Worm (Caenorhabditis elegans) whole organism, young adult: ENCODE data around the gene fipr-9.
A peak's percentile ranks its signal among the peaks of the same experiment; 100 is the strongest.

Experiments
- B0035.1 ChIP-seq: sonication (generic microtip); optimal IDR thresholded peaks from 2 replicates; lab custom pipeline; 2016; ENCODE audit warnings: missing genetic modification characterization, mild to moderate bottlenecking, missing compliant biosample characterization, missing genotype, missing genetic modification reagents
- B0336.3 ChIP-seq: fragments of 200-800 bp; sonication (Bioruptor generic); IDR thresholded peaks from 2 replicates; pipeline ENCODE4 v1.3.6; 2022; ENCODE audit warnings: missing genetic modification characterization, missing compliant biosample characterization
- D2030.7 ChIP-seq: fragments of 200-800 bp; sonication (Bioruptor generic); IDR thresholded peaks from 2 replicates; pipeline ENCODE4 v1.3.6; 2022; ENCODE audit warnings: missing genetic modification reagents, missing genetic modification characterization, missing compliant biosample characterization
- F37B4.10 ChIP-seq: fragments of 200-800 bp; sonication (Bioruptor generic); IDR thresholded peaks from 2 replicates; pipeline ENCODE4 v1.3.6; 2022; ENCODE audit warnings: missing genetic modification characterization, missing compliant biosample characterization
- F57A8.1 ChIP-seq: fragments of 200-800 bp; sonication (Bioruptor generic); optimal IDR thresholded peaks from 2 replicates; lab custom pipeline; 2018; ENCODE audit warnings: mild to moderate bottlenecking, missing genetic modification characterization, moderate library complexity, missing compliant biosample characterization
- K11D2.4 ChIP-seq: fragments of 200-800 bp; sonication (Bioruptor generic); IDR thresholded peaks from 2 replicates; pipeline ENCODE4 v1.3.6; 2022; ENCODE audit warnings: missing genetic modification reagents, missing genetic modification characterization, missing compliant biosample characterization
- Y67H2A.10 ChIP-seq: fragments of 200-800 bp; sonication (Bioruptor generic); conservative IDR thresholded peaks from 2 replicates; pipeline ENCODE4 v1.3.6; 2022; ENCODE audit warnings: missing genetic modification reagents, missing genetic modification characterization, missing compliant biosample characterization
- Y79H2A.3 ChIP-seq: fragments of 200-800 bp; sonication (Bioruptor generic); conservative IDR thresholded peaks from 2 replicates; pipeline ENCODE4 v1.3.6; 2022; ENCODE audit warnings: missing genetic modification reagents, missing genetic modification characterization, missing compliant biosample characterization
- Y95B8A.8 ChIP-seq: fragments of 200-800 bp; sonication (Bioruptor generic); IDR thresholded peaks from 2 replicates; pipeline ENCODE4 v1.3.6; 2022; ENCODE audit warnings: missing genetic modification reagents, missing genetic modification characterization, missing compliant biosample characterization
- attf-3 ChIP-seq: fragments of 200-800 bp; sonication (Bioruptor generic); conservative IDR thresholded peaks from 2 replicates; pipeline ENCODE4 v1.3.6; 2022; ENCODE audit warnings: missing genetic modification reagents, missing genetic modification characterization, missing compliant biosample characterization
- attf-5 ChIP-seq: fragments of 200-800 bp; sonication (Bioruptor generic); optimal IDR thresholded peaks from 2 replicates; lab custom pipeline; 2018; ENCODE audit warnings: mild to moderate bottlenecking, missing genetic modification characterization, missing compliant biosample characterization
- attf-6 ChIP-seq: fragments of 200-800 bp; sonication (Bioruptor generic); IDR thresholded peaks from 2 replicates; pipeline ENCODE4 v1.3.6; 2022; ENCODE audit warnings: missing genetic modification reagents, missing genetic modification characterization, missing compliant biosample characterization
- bed-1 ChIP-seq: fragments of 200-800 bp; sonication (Bioruptor generic); IDR thresholded peaks from 2 replicates; pipeline ENCODE4 v1.3.6; 2022; ENCODE audit warnings: missing genetic modification reagents, missing genetic modification characterization, missing compliant biosample characterization
- cebp-2 ChIP-seq: fragments of 200-800 bp; sonication (Bioruptor generic); IDR thresholded peaks from 2 replicates; pipeline ENCODE4 v1.3.6; 2022; ENCODE audit warnings: missing genetic modification characterization, missing compliant biosample characterization
- ceh-100 ChIP-seq: fragments of 200-800 bp; sonication (Bioruptor generic); IDR thresholded peaks from 2 replicates; pipeline ENCODE4 v1.3.6; 2022; ENCODE audit warnings: missing genetic modification reagents, missing genetic modification characterization, missing compliant biosample characterization
- die-1 ChIP-seq: sonication (generic microtip); optimal IDR thresholded peaks from 2 replicates; lab custom pipeline; 2016; ENCODE audit warnings: missing genotype, mild to moderate bottlenecking, missing genetic modification characterization, missing compliant biosample characterization
- dox-1 ChIP-seq: fragments of 200-800 bp; sonication (Bioruptor generic); IDR thresholded peaks from 2 replicates; pipeline ENCODE4 v1.3.6; 2022; ENCODE audit warnings: missing genetic modification reagents, missing genetic modification characterization, missing compliant biosample characterization
- egrh-3 ChIP-seq: fragments of 200-800 bp; sonication (Bioruptor generic); IDR thresholded peaks from 2 replicates; pipeline ENCODE4 v1.3.6; 2022; ENCODE audit warnings: missing genetic modification reagents, missing genetic modification characterization, missing compliant biosample characterization
- ekl-4 ChIP-seq: fragments of 200-800 bp; sonication (Bioruptor generic); IDR thresholded peaks from 2 replicates; pipeline ENCODE4 v1.3.6; 2022; ENCODE audit warnings: missing genetic modification reagents, missing genetic modification characterization, missing compliant biosample characterization
- ets-4 ChIP-seq: fragments of 200-800 bp; sonication (Bioruptor generic); optimal IDR thresholded peaks from 2 replicates; lab custom pipeline; 2018; ENCODE audit warnings: mild to moderate bottlenecking, missing genetic modification characterization, missing compliant biosample characterization
- him-1 ChIP-seq: sonication (generic microtip); optimal IDR thresholded peaks from 2 replicates; lab custom pipeline; 2016; ENCODE audit warnings: missing genotype, missing genetic modification reagents, missing genetic modification characterization, missing compliant biosample characterization
- hlh-26 ChIP-seq: fragments of 200-800 bp; sonication (Bioruptor generic); conservative IDR thresholded peaks from 2 replicates; pipeline ENCODE4 v1.3.6; 2022; ENCODE audit warnings: missing genetic modification reagents, missing genetic modification characterization, missing compliant biosample characterization
- hmg-20 ChIP-seq: fragments of 200-800 bp; sonication (Bioruptor generic); IDR thresholded peaks from 2 replicates; pipeline ENCODE4 v1.3.6; 2022; ENCODE audit warnings: missing genetic modification reagents, missing genetic modification characterization, missing compliant biosample characterization
- hrde-1 ChIP-seq: sonication (generic microtip); optimal IDR thresholded peaks from 2 replicates; lab custom pipeline; 2016; ENCODE audit warnings: missing genetic modification characterization, mild to moderate bottlenecking, missing compliant biosample characterization, moderate library complexity, missing genotype, missing genetic modification reagents, borderline replicate concordance
- let-526 ChIP-seq: fragments of 200-800 bp; sonication (Bioruptor generic); IDR thresholded peaks from 2 replicates; pipeline ENCODE4 v1.3.6; 2022; ENCODE audit warnings: missing genetic modification reagents, missing genetic modification characterization, missing compliant biosample characterization
- lin-35 ChIP-seq, 3 experiments: fragments of 150-350 bp in 2 of 3; sonication (generic microtip) in 1 of 3; optimal IDR thresholded peaks; 2 replicates each; lab custom pipeline; 2014 to 2018; ENCODE audit warnings: missing biosample characterization in 3 of 3, missing genetic modification characterization in 3 of 3, missing genetic modification reagents in 3 of 3
- madf-6 ChIP-seq: fragments of 200-800 bp; sonication (Bioruptor generic); IDR thresholded peaks from 2 replicates; pipeline ENCODE4 v1.3.6; 2022; ENCODE audit warnings: missing genetic modification reagents, missing genetic modification characterization, missing compliant biosample characterization
- mes-4 ChIP-seq: sonication (generic microtip); optimal IDR thresholded peaks from 2 replicates; lab custom pipeline; 2016; ENCODE audit warnings: missing genotype, missing genetic modification characterization, missing compliant biosample characterization
- nfyb-1 ChIP-seq: fragments of 200-800 bp; sonication (Bioruptor generic); IDR thresholded peaks from 2 replicates; pipeline ENCODE4 v1.3.6; 2022; ENCODE audit warnings: missing genetic modification reagents, missing genetic modification characterization, missing compliant biosample characterization
- nhr-80 ChIP-seq: sonication (generic microtip); optimal IDR thresholded peaks from 2 replicates; lab custom pipeline; 2016; ENCODE audit warnings: missing genetic modification characterization, missing compliant biosample characterization
- pbrm-1 ChIP-seq: fragments of 200-800 bp; sonication (Bioruptor generic); IDR thresholded peaks from 2 replicates; pipeline ENCODE4 v1.3.6; 2022; ENCODE audit warnings: missing genetic modification reagents, missing genetic modification characterization, missing compliant biosample characterization
- sea-2 ChIP-seq: fragments of 200-800 bp; sonication (Bioruptor generic); IDR thresholded peaks from 2 replicates; pipeline ENCODE4 v1.3.6; 2022; ENCODE audit warnings: missing genetic modification characterization, missing compliant biosample characterization
- sptf-2 ChIP-seq: fragments of 200-800 bp; sonication (Bioruptor generic); optimal IDR thresholded peaks from 2 replicates; lab custom pipeline; 2018; ENCODE audit warnings: mild to moderate bottlenecking, missing genetic modification characterization, missing compliant biosample characterization
- tlf-1 ChIP-seq: fragments of 200-800 bp; sonication (Bioruptor generic); optimal IDR thresholded peaks from 2 replicates; lab custom pipeline; 2018; ENCODE audit warnings: mild to moderate bottlenecking, missing genetic modification characterization, missing compliant biosample characterization
- xnd-1 ChIP-seq: sonication (generic microtip); optimal IDR thresholded peaks from 2 replicates; lab custom pipeline; 2016; ENCODE audit warnings: missing genotype, missing genetic modification reagents, missing genetic modification characterization, missing compliant biosample characterization

fipr-9 gene

DNA sequence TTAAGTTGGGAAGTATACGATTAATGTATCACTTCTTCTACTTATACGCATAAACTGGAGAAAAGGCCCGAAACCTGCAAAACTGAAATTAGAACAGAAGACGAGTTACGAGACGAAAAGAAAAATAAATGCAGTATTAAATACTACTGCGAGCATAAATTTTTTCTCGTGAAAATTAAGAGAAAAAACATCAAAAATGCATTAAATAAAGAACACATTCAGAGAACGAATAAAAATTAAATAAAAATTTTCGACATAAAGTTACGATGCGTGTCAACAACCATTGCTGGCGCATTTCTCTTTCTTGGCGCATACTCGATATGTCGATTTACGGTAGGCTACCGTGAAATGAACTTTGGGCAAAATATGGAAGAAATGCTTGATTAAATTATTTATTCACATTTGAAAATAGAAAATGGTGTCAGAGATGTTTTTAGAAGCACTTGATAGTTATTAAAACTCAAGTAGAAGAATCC is 16.6 kb upstream of the fipr-9 start, which contains the start of the genes ZK856.19 and ZK856.11 (continued):
- TF ChIP-seq cebp-2 (GFP tag; lab: Robert Waterston, UW) (no peak), F57A8.1 (GFP tag; lab: Kevin White, UChicago) (no peak), Y95B8A.8 (GFP tag; lab: Robert Waterston, UW) (no peak), Y67H2A.10 (no peak), bed-1 (GFP tag; lab: Robert Waterston, UW) (no peak), die-1 (tag; lab: Kevin White, UChicago) (no peak), tlf-1 (GFP tag; lab: Kevin White, UChicago) (no peak), Y79H2A.3 (GFP tag; lab: Robert Waterston, UW) (no peak), lin-35 (GFP tag; optimal IDR thresholded peaks at IDR 0.05; lab: Kevin White, UChicago) (peak in 1 of 3 experiments; percentile 55), nfyb-1 (GFP tag; lab: Robert Waterston, UW) (no peak), attf-6 (no peak), ekl-4 (GFP tag; lab: Robert Waterston, UW) (no peak), hmg-20 (GFP tag; lab: Robert Waterston, UW) (no peak), hlh-26 (GFP tag; lab: Robert Waterston, UW) (no peak), nhr-80 (tag; lab: Kevin White, UChicago) (peak; percentile 11), attf-3 (GFP tag; lab: Robert Waterston, UW) (no peak), B0035.1 (tag; lab: Kevin White, UChicago) (no peak), pbrm-1 (GFP tag; lab: Robert Waterston, UW) (0 out of 2 replicates have a peak, but pooled peaks have one; percentile 20), sea-2 (GFP tag; lab: Robert Waterston, UW) (no peak), attf-5 (GFP tag; lab: Kevin White, UChicago) (no peak), K11D2.4 (GFP tag; lab: Robert Waterston, UW) (no peak), egrh-3 (GFP tag; lab: Robert Waterston, UW) (no peak), B0336.3 (GFP tag; lab: Robert Waterston, UW) (0 out of 2 replicates have a peak, but pooled peaks have one; percentile 49), ceh-100 (GFP tag; lab: Robert Waterston, UW) (no peak), dox-1 (GFP tag; lab: Robert Waterston, UW) (peak; percentile 24; the same call in 1 of the 2 replicates)

DNA sequence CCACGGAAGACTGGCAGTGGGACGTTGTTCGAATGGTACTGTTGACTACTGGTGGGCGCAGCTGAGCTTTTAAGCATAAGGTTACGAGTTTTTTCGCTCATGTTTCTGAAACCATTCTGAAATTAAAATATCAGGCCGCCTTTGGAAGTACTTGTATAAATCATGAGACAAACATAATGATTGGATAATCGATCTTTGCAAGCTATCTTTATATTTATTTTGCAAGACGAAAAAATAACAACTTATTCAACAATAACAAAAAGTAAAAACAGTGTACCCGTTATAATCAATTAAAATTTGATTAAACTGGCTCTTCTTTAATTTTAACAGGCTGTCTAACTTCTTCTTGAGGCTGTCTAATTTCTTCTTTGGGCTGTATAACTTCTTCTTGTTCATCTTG is 16.0 kb upstream of the fipr-9 start, which contains the start of gene ZK856.16:
Gene ZK856.16 (minus strand): TSS at position 101 of the 400 bp plus-strand sequence.
- TF ChIP-seq xnd-1 (tag; lab: Kevin White, UChicago) = no peak
- no peak for TF ChIP-seq sptf-2 (GFP tag; lab: Kevin White, UChicago)
- no peak for TF ChIP-seq him-1 (tag; lab: Kevin White, UChicago)
- no peak for TF ChIP-seq ekl-4 (GFP tag; lab: Robert Waterston, UW)
- TF ChIP-seq attf-5 (GFP tag; lab: Kevin White, UChicago) = no peak
- no peak for TF ChIP-seq cebp-2 (GFP tag; lab: Robert Waterston, UW)
- TF ChIP-seq mes-4 (tag; lab: Kevin White, UChicago) = no peak
- TF ChIP-seq F37B4.10 (GFP tag; lab: Robert Waterston, UW) = no peak
- no peak for TF ChIP-seq Y79H2A.3 (GFP tag; lab: Robert Waterston, UW)
- TF ChIP-seq attf-3 (GFP tag; lab: Robert Waterston, UW) = no peak
- no peak for TF ChIP-seq let-526

DNA sequence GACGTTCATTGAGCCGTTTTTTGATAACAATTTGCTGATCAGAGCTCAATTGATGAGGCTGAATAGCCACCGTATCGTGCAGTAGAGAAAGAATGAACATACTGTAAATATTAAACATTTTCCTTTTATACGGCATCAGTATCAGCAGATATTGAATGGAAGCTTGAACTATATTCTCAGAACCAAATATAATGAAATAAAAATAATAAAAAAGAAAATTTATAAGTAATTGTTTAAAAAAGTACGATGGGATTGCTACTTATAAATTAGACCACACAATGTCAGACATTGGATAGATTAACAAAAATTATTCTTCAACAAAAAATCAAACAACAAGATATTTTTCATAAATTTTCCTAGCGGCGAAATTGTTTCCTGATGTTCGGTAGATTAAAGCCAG is 15.0 kb upstream of the fipr-9 start, which contains the start of gene rpc-25:
Gene rpc-25 (minus strand): TSS at position 101 of the 400 bp plus-strand sequence.
- TF ChIP-seq D2030.7 (GFP tag; lab: Robert Waterston, UW) = no peak
- peak; percentile 19 for TF ChIP-seq hrde-1
- no peak for TF ChIP-seq ets-4 (GFP tag; lab: Kevin White, UChicago)
- 0 out of 2 replicates have a peak, but pooled peaks have one; percentile 24 for TF ChIP-seq madf-6
